Worm (Caenorhabditis elegans) whole organism, L2 larva: Measurements from ENCODE around the gene R12C12.10.

Experiments used
- R02D3.7 ChIP-seq: fragments of 150-350 bp; optimal IDR thresholded peaks from 2 replicates; lab custom pipeline; 2014; ENCODE audit warnings: missing biosample characterization, missing genetic modification characterization
- ceh-16 ChIP-seq: fragments of 150-350 bp; optimal IDR thresholded peaks from 2 replicates; lab custom pipeline; 2014; ENCODE audit warnings: missing biosample characterization, missing genetic modification characterization
- ceh-82 ChIP-seq: fragments of 150-350 bp; optimal IDR thresholded peaks from 2 replicates; lab custom pipeline; 2014; ENCODE audit warnings: missing biosample characterization, missing genetic modification characterization
- egl-27 ChIP-seq: sonication (generic microtip); optimal IDR thresholded peaks from 3 replicates; lab custom pipeline; 2017; ENCODE audit warnings: missing biosample characterization, missing genetic modification reagents, missing genetic modification characterization
- mab-5 ChIP-seq: fragments of 150-350 bp; optimal IDR thresholded peaks from 2 replicates; lab custom pipeline; 2014; ENCODE audit warnings: missing biosample characterization, missing genetic modification characterization
- mbf-1 ChIP-seq: sonication (generic microtip); optimal IDR thresholded peaks from 2 replicates; lab custom pipeline; 2017; ENCODE audit warnings: missing biosample characterization, missing genetic modification characterization
- mdl-1 ChIP-seq, 2 experiments: fragments of 150-350 bp in 1 of 2; sonication (generic microtip) in 1 of 2; optimal IDR thresholded peaks; 2 replicates each; lab custom pipeline; 2017; ENCODE audit warnings: missing biosample characterization in 2 of 2, missing genetic modification characterization in 2 of 2
- nhr-11 ChIP-seq: fragments of 150-350 bp; optimal IDR thresholded peaks from 2 replicates; lab custom pipeline; 2014; ENCODE audit warnings: missing biosample characterization, missing genetic modification characterization
- nhr-21 ChIP-seq: fragments of 150-350 bp; optimal IDR thresholded peaks from 2 replicates; lab custom pipeline; 2014; ENCODE audit warnings: missing biosample characterization, missing genetic modification characterization
- nhr-237 ChIP-seq: fragments of 150-350 bp; optimal IDR thresholded peaks from 2 replicates; lab custom pipeline; 2014; ENCODE audit warnings: missing biosample characterization, missing genetic modification characterization
- sma-9 ChIP-seq, 2 experiments: fragments of 150-350 bp in 1 of 2; sonication (generic microtip) in 1 of 2; optimal IDR thresholded peaks; 2 replicates each; lab custom pipeline; 2014 to 2016; ENCODE audit warnings: missing genetic modification characterization in 2 of 2, mild to moderate bottlenecking in 1 of 2, missing biosample characterization in 1 of 2, missing compliant biosample characterization in 1 of 2, missing genetic modification reagents in 1 of 2, moderate library complexity in 1 of 2
- unc-39 ChIP-seq: fragments of 150-350 bp; optimal IDR thresholded peaks from 2 replicates; lab custom pipeline; 2014; ENCODE audit warnings: missing biosample characterization, missing genetic modification characterization
- unc-55 ChIP-seq: fragments of 150-350 bp; sonication (generic microtip); optimal IDR thresholded peaks from 3 replicates; lab custom pipeline; 2014; ENCODE audit warnings: missing biosample characterization, missing genetic modification reagents, missing genetic modification characterization
- unc-62 ChIP-seq: fragments of 150-350 bp; optimal IDR thresholded peaks from 2 replicates; lab custom pipeline; 2014; ENCODE audit warnings: missing biosample characterization, missing genetic modification reagents, missing genetic modification characterization

DNA sequence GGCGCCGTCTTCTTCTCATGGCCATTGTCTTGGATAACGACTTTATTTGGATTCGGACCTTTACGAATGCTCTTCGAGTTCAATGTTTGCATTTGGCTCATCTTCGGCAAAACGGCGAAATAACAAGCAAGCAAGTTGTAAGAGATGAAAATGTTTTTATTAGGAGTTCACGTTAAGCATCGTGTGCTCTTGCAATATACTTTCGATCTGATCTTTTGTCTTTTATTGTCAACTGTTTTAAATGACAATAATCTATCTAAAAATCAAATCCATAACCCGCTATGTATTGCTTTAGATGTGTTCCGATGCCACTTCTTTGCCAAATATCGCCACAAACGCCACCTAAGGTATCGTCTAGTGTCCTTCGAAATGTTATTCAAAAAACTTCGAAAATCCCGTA lies 26.7 kb downstream of the R12C12.10 start, which contains the start of gene ZK84.5:
- TF ChIP-seq unc-39 (no peak), ceh-82 (tag; lab: Kevin White, UChicago) (no peak), nhr-237 (tag; lab: Kevin White, UChicago) (no peak), R02D3.7 (tag; lab: Kevin White, UChicago) (no peak), nhr-11 (no peak), ceh-16 (tag; lab: Kevin White, UChicago) (no peak), unc-55 (GFP tag; lab: Kevin White, UChicago) (no peak), egl-27 (tag; lab: Kevin White, UChicago) (no peak), unc-62 (no peak), mbf-1 (tag; lab: Kevin White, UChicago) (no peak), mab-5 (tag; lab: Kevin White, UChicago) (no peak), nhr-21 (tag; lab: Kevin White, UChicago) (no peak), sma-9 (GFP tag; optimal IDR thresholded peaks at IDR 0.05; lab: Kevin White, UChicago) (no peak), sma-9 (tag; optimal IDR thresholded peaks at IDR 0.05; lab: Kevin White, UChicago) (no peak), mdl-1 (tag; optimal IDR thresholded peaks at IDR 0.05; lab: Kevin White, UChicago) (no peak)
